Worm (Caenorhabditis elegans) whole organism, mixed stage, embryonic: ENCODE measurements around the gene K07F5.8.

Experiments used
- elt-1 ChIP-seq: sonication (generic microtip); optimal IDR thresholded peaks from 2 replicates; lab custom pipeline; 2017; ENCODE audit warnings: missing genetic modification characterization, mild to moderate bottlenecking, missing compliant biosample characterization, antibody characterized with exemption, moderate library complexity, borderline replicate concordance; ENCODE audit not compliant: insufficient read depth
- elt-3 ChIP-seq: fragments of 150-350 bp; optimal IDR thresholded peaks from 2 replicates; lab custom pipeline; 2014; ENCODE audit warnings: missing biosample characterization, missing genetic modification characterization
- flh-1 ChIP-seq: fragments of 200-800 bp; sonication (Bioruptor generic); optimal IDR thresholded peaks from 2 replicates; lab custom pipeline; 2018; ENCODE audit warnings: mild to moderate bottlenecking, missing genetic modification characterization, moderate library complexity, missing compliant biosample characterization
- lin-13 ChIP-seq: fragments of 150-350 bp; optimal IDR thresholded peaks from 2 replicates; lab custom pipeline; 2014; ENCODE audit warnings: missing biosample characterization, missing genetic modification characterization
- lsy-2 ChIP-seq: fragments of 150-350 bp; optimal IDR thresholded peaks from 2 replicates; lab custom pipeline; 2014; ENCODE audit warnings: missing biosample characterization, missing genetic modification characterization
- nhr-237 ChIP-seq: fragments of 150-350 bp; optimal IDR thresholded peaks from 2 replicates; lab custom pipeline; 2014; ENCODE audit warnings: missing biosample characterization, missing genetic modification characterization
- sptf-1 ChIP-seq: sonication (generic microtip); optimal IDR thresholded peaks from 2 replicates; lab custom pipeline; 2017; ENCODE audit warnings: mild to moderate bottlenecking, missing genetic modification characterization, moderate library complexity, missing compliant biosample characterization

ce11 chrIV:9836317-9836716, 13.2 kb downstream of the K07F5.8 start, which contains the start of gene msp-81:
- TF ChIP-seq lsy-2 (tag; lab: Kevin White, UChicago) (no peak), flh-1 (GFP tag; lab: Kevin White, UChicago) (no peak), lin-13 (tag; lab: Kevin White, UChicago) (no peak), nhr-237 (no peak), elt-1 (tag; lab: Kevin White, UChicago) (no peak), sptf-1 (tag; lab: Kevin White, UChicago) (no peak), elt-3 (tag; lab: Kevin White, UChicago) (no peak)
